Fruit fly (Drosophila melanogaster): ENCODE results near the gene Ndc1.
A peak's percentile ranks its signal among the peaks of the same experiment; 100 is the strongest.

The Ndc1 gene

DNA sequence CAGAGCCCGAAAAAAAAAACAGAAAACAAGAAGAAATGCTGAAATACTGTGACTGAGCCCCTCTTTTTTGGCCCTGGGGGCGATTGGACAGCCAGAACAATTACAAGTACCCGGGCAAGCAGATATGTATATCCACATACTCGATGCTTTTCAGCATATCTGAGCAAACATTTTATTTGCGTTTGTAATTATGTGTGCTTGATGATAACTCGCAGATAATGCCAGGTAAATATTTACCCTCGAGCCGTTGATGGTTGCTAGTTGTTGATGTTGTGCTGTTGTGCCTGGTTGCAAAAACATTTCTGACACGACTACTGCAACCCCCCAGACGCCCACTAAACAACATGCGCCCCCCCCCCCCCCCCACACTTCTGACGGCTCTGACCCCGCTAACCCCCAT is 4.8 kb upstream of the Ndc1 start (continued):
- TF ChIP-seq Myb (GFP tag; optimal IDR thresholded peaks at IDR 0.05): no peak
- TF ChIP-seq corto (GFP tag; optimal IDR thresholded peaks at IDR 0.05): no peak
- TF ChIP-seq CG18599 (GFP tag; optimal IDR thresholded peaks at IDR 0.05): peak; percentile 74
- TF ChIP-seq Mad (GFP tag; optimal IDR thresholded peaks at IDR 0.05): no peak
- no peak for TF ChIP-seq CG9932 (GFP tag; IDR thresholded peaks at IDR 0.05)
- TF ChIP-seq Ets65A (GFP tag): no peak
- TF ChIP-seq Side (GFP tag; optimal IDR thresholded peaks at IDR 0.05): no peak
- no peak for TF ChIP-seq prd (optimal IDR thresholded peaks at IDR 0.05)
- no peak; the same call in 2 of the 3 replicates for TF ChIP-seq prd (GFP tag; IDR thresholded peaks at IDR 0.05)
- TF ChIP-seq CG5180 (GFP tag; optimal IDR thresholded peaks at IDR 0.05): peak; percentile 72
- TF ChIP-seq danr (GFP tag; IDR thresholded peaks at IDR 0.05): no peak
- TF ChIP-seq chinmo (GFP tag; IDR thresholded peaks at IDR 0.05; ENCODE audit: partially characterized antibody): 0 out of 4 replicates have a peak, but pooled peaks have one; percentile 39
- TF ChIP-seq luna (GFP tag; optimal IDR thresholded peaks at IDR 0.05): no peak
- peak; percentile 72 for TF ChIP-seq CG3281 (GFP tag; optimal IDR thresholded peaks at IDR 0.05)
- no peak for TF ChIP-seq CG16779 (GFP tag; IDR thresholded peaks at IDR 0.05)
- TF ChIP-seq dm (GFP tag; optimal IDR thresholded peaks at IDR 0.05): no peak
- TF ChIP-seq gfzf (GFP tag; optimal IDR thresholded peaks at IDR 0.05): no peak
- TF ChIP-seq gce (GFP tag; IDR thresholded peaks at IDR 0.05): 0 out of 3 replicates have a peak, but pooled peaks have one; percentile 28
- TF ChIP-seq z (GFP tag; IDR thresholded peaks at IDR 0.05): no peak
- TF ChIP-seq CG3726 (GFP tag; IDR thresholded peaks at IDR 0.05): no peak
- TF ChIP-seq TFAM (GFP tag; optimal IDR thresholded peaks at IDR 0.05): no peak
- TF ChIP-seq CG6175 (GFP tag; IDR thresholded peaks at IDR 0.05): no peak
- no peak for TF ChIP-seq pan (optimal IDR thresholded peaks at IDR 0.05)
- TF ChIP-seq pan (GFP tag; optimal IDR thresholded peaks at IDR 0.05 in 1 of 2, IDR thresholded peaks at IDR 0.05 in 1 of 2): peak in 1 of 2 experiments; percentile 54
- no peak for TF ChIP-seq CG11093 (GFP tag; IDR thresholded peaks at IDR 0.05)
- TF ChIP-seq trem (tag; optimal IDR thresholded peaks at IDR 0.05): no peak
- peak; percentile 21 for TF ChIP-seq CG6254 (GFP tag; optimal IDR thresholded peaks at IDR 0.05)
- TF ChIP-seq ash1 (GFP tag; optimal IDR thresholded peaks at IDR 0.05): no peak
- TF ChIP-seq so (GFP tag; IDR thresholded peaks at IDR 0.05): peak; percentile 39; the same call in 2 of the 3 replicates
- TF ChIP-seq vnd (GFP tag; IDR thresholded peaks at IDR 0.05; ENCODE audit: partially characterized antibody): no peak
- TF ChIP-seq CG30431 (GFP tag; optimal IDR thresholded peaks at IDR 0.05): no peak
- TF ChIP-seq CG15011 (GFP tag; optimal IDR thresholded peaks at IDR 0.05): peak; percentile 55
- TF ChIP-seq Usf (GFP tag; optimal IDR thresholded peaks at IDR 0.05): no peak
- TF ChIP-seq Fer1 (GFP tag; optimal IDR thresholded peaks at IDR 0.05): peak; percentile 85
- TF ChIP-seq CG1603 (tag; optimal IDR thresholded peaks at IDR 0.05): peak; percentile 34
- TF ChIP-seq CG34224 (GFP tag; IDR thresholded peaks at IDR 0.05; ENCODE audit: partially characterized antibody): no peak
- peak; percentile 24; the same call in 1 of the 3 replicates for TF ChIP-seq dysf (GFP tag; IDR thresholded peaks at IDR 0.05)
- no peak; the same call in 1 of the 2 replicates for TF ChIP-seq CG1024 (GFP tag; IDR thresholded peaks at IDR 0.05)
- TF ChIP-seq CG11456 (GFP tag; IDR thresholded peaks at IDR 0.05): 0 out of 3 replicates have a peak, but pooled peaks have one; percentile 33
- TF ChIP-seq CG3407 (GFP tag; optimal IDR thresholded peaks at IDR 0.05): peak; percentile 43
- TF ChIP-seq sens (GFP tag): no peak
- TF ChIP-seq Hr78 (GFP tag; optimal IDR thresholded peaks at IDR 0.05): peak in 1 of 2 experiments; percentile 48
- TF ChIP-seq ara (GFP tag; IDR thresholded peaks at IDR 0.05): no peak
- TF ChIP-seq YL-1 (GFP tag; optimal IDR thresholded peaks at IDR 0.05): no peak
- peak; percentile 20 for TF ChIP-seq CG7839 (tag; optimal IDR thresholded peaks at IDR 0.05)
- TF ChIP-seq gsb-n (tag; optimal IDR thresholded peaks at IDR 0.05): no peak
- no peak for TF ChIP-seq repo (GFP tag; optimal IDR thresholded peaks at IDR 0.05)
- TF ChIP-seq disco-r (GFP tag; optimal IDR thresholded peaks at IDR 0.05): no peak
- TF ChIP-seq Dll (GFP tag; IDR thresholded peaks at IDR 0.05; ENCODE audit: partially characterized antibody): no peak
- no peak for TF ChIP-seq CG15479 (GFP tag; optimal IDR thresholded peaks at IDR 0.05)
- peak; percentile 58 for TF ChIP-seq scrt (GFP tag; optimal IDR thresholded peaks at IDR 0.05)
